Worm (Caenorhabditis elegans) whole organism, late embryonic: ENCODE data around the gene oac-55.

Experiments
- F13H6.1 ChIP-seq: sonication (generic microtip); optimal IDR thresholded peaks from 2 replicates; lab custom pipeline; 2016; ENCODE audit warnings: missing genetic modification characterization, missing compliant biosample characterization
- T23F11.4 ChIP-seq: fragments of 200-800 bp; sonication (Bioruptor generic); optimal IDR thresholded peaks from 2 replicates; lab custom pipeline; 2018; ENCODE audit warnings: mild to moderate bottlenecking, missing genetic modification characterization, missing compliant biosample characterization
- ahr-1 ChIP-seq: sonication (generic microtip); optimal IDR thresholded peaks from 2 replicates; lab custom pipeline; 2016; ENCODE audit warnings: missing genetic modification characterization, missing compliant biosample characterization
- ama-1 ChIP-seq: fragments of 150-350 bp; optimal IDR thresholded peaks from 2 replicates; lab custom pipeline; 2014
- ceh-22 ChIP-seq: sonication (generic microtip); optimal IDR thresholded peaks from 2 replicates; lab custom pipeline; 2017; ENCODE audit warnings: missing biosample characterization, missing genetic modification characterization
- ceh-31 ChIP-seq: sonication (generic microtip); optimal IDR thresholded peaks from 2 replicates; lab custom pipeline; 2016; ENCODE audit warnings: missing genetic modification characterization, missing compliant biosample characterization
- ceh-34 ChIP-seq: sonication (generic microtip); optimal IDR thresholded peaks from 2 replicates; lab custom pipeline; 2016; ENCODE audit warnings: mild to moderate bottlenecking, missing genetic modification characterization, missing compliant biosample characterization
- ceh-45 ChIP-seq: fragments of 200-800 bp; sonication (Bioruptor generic); IDR thresholded peaks from 2 replicates; pipeline ENCODE4 v1.3.6; 2022; ENCODE audit warnings: missing genetic modification reagents, missing genetic modification characterization, missing compliant biosample characterization
- ceh-48 ChIP-seq: sonication (generic microtip); optimal IDR thresholded peaks from 2 replicates; lab custom pipeline; 2016; ENCODE audit warnings: missing genetic modification characterization, inconsistent platforms, missing compliant biosample characterization
- ceh-9 ChIP-seq: sonication (generic microtip); optimal IDR thresholded peaks from 2 replicates; lab custom pipeline; 2016; ENCODE audit warnings: mild to moderate bottlenecking, missing genetic modification characterization, inconsistent platforms, missing compliant biosample characterization
- che-1 ChIP-seq: sonication (generic microtip); optimal IDR thresholded peaks from 2 replicates; lab custom pipeline; 2016; ENCODE audit warnings: mild to moderate bottlenecking, missing genetic modification characterization, missing compliant biosample characterization
- dmd-4 ChIP-seq: sonication (generic microtip); optimal IDR thresholded peaks from 2 replicates; lab custom pipeline; 2016; ENCODE audit warnings: borderline replicate concordance, missing genetic modification characterization, missing compliant biosample characterization
- dve-1 ChIP-seq: sonication (generic microtip); optimal IDR thresholded peaks from 2 replicates; lab custom pipeline; 2017; ENCODE audit warnings: antibody characterized with exemption, mild to moderate bottlenecking, missing genetic modification characterization, missing compliant biosample characterization
- elt-4 ChIP-seq: sonication (generic microtip); optimal IDR thresholded peaks from 2 replicates; lab custom pipeline; 2016; ENCODE audit warnings: missing genetic modification characterization, missing compliant biosample characterization
- fkh-10 ChIP-seq: fragments of 150-350 bp; optimal IDR thresholded peaks from 2 replicates; lab custom pipeline; 2014; ENCODE audit warnings: missing biosample characterization, missing genetic modification reagents, missing genetic modification characterization
- fkh-6 ChIP-seq: sonication (generic microtip); optimal IDR thresholded peaks from 2 replicates; lab custom pipeline; 2016; ENCODE audit warnings: missing genetic modification characterization, missing compliant biosample characterization
- gmeb-2 ChIP-seq: sonication (generic microtip); optimal IDR thresholded peaks from 2 replicates; lab custom pipeline; 2016; ENCODE audit warnings: missing genetic modification characterization, inconsistent platforms, missing compliant biosample characterization
- hlh-6 ChIP-seq: sonication (generic microtip); optimal IDR thresholded peaks from 2 replicates; lab custom pipeline; 2016; ENCODE audit warnings: missing genotype, missing genetic modification characterization, missing compliant biosample characterization
- lim-6 ChIP-seq: sonication (generic microtip); optimal IDR thresholded peaks from 2 replicates; lab custom pipeline; 2016; ENCODE audit warnings: missing genetic modification characterization, missing compliant biosample characterization
- lin-11 ChIP-seq: fragments of 200-800 bp; sonication (Bioruptor generic); optimal IDR thresholded peaks from 2 replicates; lab custom pipeline; 2018; ENCODE audit warnings: mild to moderate bottlenecking, missing genetic modification characterization, missing compliant biosample characterization
- nfya-1 ChIP-seq: sonication (generic microtip); optimal IDR thresholded peaks from 2 replicates; lab custom pipeline; 2017; ENCODE audit warnings: missing genetic modification characterization, mild to moderate bottlenecking, missing compliant biosample characterization, antibody characterized with exemption, moderate library complexity
- nhr-11 ChIP-seq: fragments of 150-350 bp; optimal IDR thresholded peaks from 2 replicates; lab custom pipeline; 2014; ENCODE audit warnings: missing biosample characterization, missing genetic modification characterization
- nhr-232 ChIP-seq: sonication (generic microtip); optimal IDR thresholded peaks from 2 replicates; lab custom pipeline; 2016; ENCODE audit warnings: missing genetic modification characterization, missing compliant biosample characterization
- odd-2 ChIP-seq: sonication (generic microtip); optimal IDR thresholded peaks from 2 replicates; lab custom pipeline; 2017; ENCODE audit warnings: antibody characterized with exemption, mild to moderate bottlenecking, missing genetic modification characterization, missing compliant biosample characterization
- pat-9 ChIP-seq: fragments of 200-800 bp; sonication (Bioruptor generic); optimal IDR thresholded peaks from 2 replicates; lab custom pipeline; 2018; ENCODE audit warnings: mild to moderate bottlenecking, missing genetic modification characterization, moderate library complexity, missing compliant biosample characterization
- pha-4 ChIP-seq: fragments of 150-350 bp; optimal IDR thresholded peaks from 2 replicates; lab custom pipeline; 2018; ENCODE audit warnings: missing biosample characterization, missing genetic modification reagents, missing genetic modification characterization
- pros-1 ChIP-seq: fragments of 150-350 bp; optimal IDR thresholded peaks from 2 replicates; lab custom pipeline; 2014; ENCODE audit warnings: missing biosample characterization, missing genetic modification reagents, missing genetic modification characterization
- sox-2 ChIP-seq: fragments of 200-800 bp; sonication (Bioruptor generic); IDR thresholded peaks from 2 replicates; pipeline ENCODE4 v1.3.6; 2022; ENCODE audit warnings: missing genetic modification reagents, missing genetic modification characterization, missing compliant biosample characterization
- sox-4 ChIP-seq: sonication (generic microtip); optimal IDR thresholded peaks from 2 replicates; lab custom pipeline; 2017; ENCODE audit warnings: mild to moderate bottlenecking, missing genetic modification characterization, inconsistent platforms, missing compliant biosample characterization
- ttx-3 ChIP-seq: sonication (generic microtip); optimal IDR thresholded peaks from 2 replicates; lab custom pipeline; 2016; ENCODE audit warnings: missing genetic modification reagents, missing genetic modification characterization, missing compliant biosample characterization
- unc-42 ChIP-seq: sonication (generic microtip); optimal IDR thresholded peaks from 2 replicates; lab custom pipeline; 2016; ENCODE audit warnings: missing genotype, missing genetic modification characterization, missing compliant biosample characterization
- unc-55 ChIP-seq: sonication (generic microtip); optimal IDR thresholded peaks from 2 replicates; lab custom pipeline; 2017; ENCODE audit warnings: missing biosample characterization, missing genetic modification reagents, missing genetic modification characterization
- unc-86 ChIP-seq: sonication (generic microtip); optimal IDR thresholded peaks from 2 replicates; lab custom pipeline; 2016; ENCODE audit warnings: missing genetic modification characterization, missing compliant biosample characterization
- zip-5 ChIP-seq: sonication (generic microtip); optimal IDR thresholded peaks from 2 replicates; lab custom pipeline; 2016; ENCODE audit warnings: missing genetic modification characterization, missing compliant biosample characterization
- ztf-16 ChIP-seq: sonication (generic microtip); optimal IDR thresholded peaks from 2 replicates; lab custom pipeline; 2017; ENCODE audit warnings: missing genetic modification characterization, missing compliant biosample characterization

Gene oac-55

ce11 chrV:3800378-3800777 is 39.4 kb downstream of the oac-55 start, which contains the start of gene srt-30:
srt-30 (minus strand) TSS chrV:3800478.
- TF ChIP-seq unc-55 (GFP tag; lab: Kevin White, UChicago) (no peak), elt-4 (no peak), ceh-45 (GFP tag; lab: Robert Waterston, UW) (no peak), ahr-1 (tag; lab: Kevin White, UChicago) (no peak), ama-1 (lab: Kevin White, UChicago) (no peak), ceh-31 (no peak), zip-5 (tag; lab: Kevin White, UChicago) (no peak), dmd-4 (tag; lab: Kevin White, UChicago) (no peak), pat-9 (no peak), ceh-48 (tag; lab: Kevin White, UChicago) (no peak)

- no peak for TF ChIP-seq unc-55 (GFP tag; lab: Kevin White, UChicago)
- no peak for TF ChIP-seq pha-4 (tag; lab: Kevin White, UChicago)
- TF ChIP-seq nhr-11 = no peak
- no peak for TF ChIP-seq T23F11.4 (GFP tag; lab: Kevin White, UChicago)
- no peak for TF ChIP-seq sox-2 (GFP tag; lab: Robert Waterston, UW)
- TF ChIP-seq ceh-9 = no peak
Measured at ce11 chrV:3801787-3802417, 41.0 kb downstream of the oac-55 start.

- TF ChIP-seq fkh-6 (tag; lab: Kevin White, UChicago) = no peak
- TF ChIP-seq odd-2 = no peak
- no peak for TF ChIP-seq gmeb-2
- TF ChIP-seq pros-1 (tag; lab: Kevin White, UChicago) = no peak
- TF ChIP-seq unc-86 (tag; lab: Kevin White, UChicago) = no peak
- no peak for TF ChIP-seq unc-42
- TF ChIP-seq pat-9 = no peak
Measured at ce11 chrV:3803343-3803742, 42.4 kb downstream of the oac-55 start, which contains the start of gene cyp-33C8. cyp-33C8 (minus strand) TSS chrV:3803542.

- TF ChIP-seq ttx-3 (tag; lab: Kevin White, UChicago) (no peak), dve-1 (no peak), elt-4 (no peak), unc-42 (no peak), lin-11 (tag; lab: Kevin White, UChicago) (no peak), ceh-34 (no peak), ceh-22 (tag; lab: Kevin White, UChicago) (no peak), che-1 (no peak), nhr-232 (tag; lab: Kevin White, UChicago) (no peak), lim-6 (tag; lab: Kevin White, UChicago) (no peak)
Measured at ce11 chrV:3805499-3805898, 44.6 kb downstream of the oac-55 start, which contains the start of gene R08F11.4. R08F11.4 (minus strand) TSS chrV:3805527.

ce11 chrV:3805961-3806360 is 45.0 kb downstream of the oac-55 start, which contains the start of gene srw-7:
srw-7 (plus strand) TSS chrV:3806261.
- TF ChIP-seq fkh-10 (no peak), sox-4 (tag; lab: Kevin White, UChicago) (no peak), ceh-34 (no peak), F13H6.1 (tag; lab: Kevin White, UChicago) (no peak), nfya-1 (tag; lab: Kevin White, UChicago) (no peak), che-1 (no peak), ztf-16 (tag; lab: Kevin White, UChicago) (no peak), dmd-4 (tag; lab: Kevin White, UChicago) (no peak), unc-86 (tag; lab: Kevin White, UChicago) (no peak), zip-5 (tag; lab: Kevin White, UChicago) (no peak), hlh-6 (tag; lab: Kevin White, UChicago) (no peak), T23F11.4 (GFP tag; lab: Kevin White, UChicago) (no peak)
- TF ChIP-seq, all 69 proteins: peak for 0
